Worm (Caenorhabditis elegans): ENCODE measurements around the gene fozi-1.

Gene fozi-1

ce11 chrIII:9300670-9301069 is 19.1 kb downstream of the fozi-1 start:
- TF ChIP-seq madf-2 (tag; optimal IDR thresholded peaks at IDR 0.05) (no peak), zip-5 (tag; optimal IDR thresholded peaks at IDR 0.05) (no peak), ttx-3 (tag; optimal IDR thresholded peaks at IDR 0.05) (no peak), ref-2 (tag; optimal IDR thresholded peaks at IDR 0.05) (no peak)

- TF ChIP-seq ceh-30 (tag; optimal IDR thresholded peaks at IDR 0.05) (no peak), lin-11 (tag; optimal IDR thresholded peaks at IDR 0.05) (no peak), ets-4 (tag; optimal IDR thresholded peaks at IDR 0.05) (no peak), rnt-1 (tag; optimal IDR thresholded peaks at IDR 0.05) (no peak), fax-1 (tag; optimal IDR thresholded peaks at IDR 0.05) (no peak), ceh-19 (GFP tag; optimal IDR thresholded peaks at IDR 0.05) (no peak), pros-1 (tag; optimal IDR thresholded peaks at IDR 0.05) (no peak), sdc-2 (tag; optimal IDR thresholded peaks at IDR 0.05) (no peak), che-1 (tag; optimal IDR thresholded peaks at IDR 0.05) (no peak), fkh-10 (GFP tag; optimal IDR thresholded peaks at IDR 0.05) (no peak), C38D4.7 (GFP tag; optimal IDR thresholded peaks at IDR 0.05) (no peak), tbx-7 (tag; optimal IDR thresholded peaks at IDR 0.05) (no peak), elt-4 (tag; optimal IDR thresholded peaks at IDR 0.05) (no peak), Y22D7AL.16 (tag; optimal IDR thresholded peaks at IDR 0.05) (no peak), T23F11.4 (GFP tag; optimal IDR thresholded peaks at IDR 0.05) (no peak), sox-2 (GFP tag; IDR thresholded peaks at IDR 0.05) (no peak), ref-2 (tag; optimal IDR thresholded peaks at IDR 0.05) (no peak), pha-2 (tag; optimal IDR thresholded peaks at IDR 0.05) (no peak), unc-86 (tag; optimal IDR thresholded peaks at IDR 0.05) (no peak), hlh-13 (GFP tag; optimal IDR thresholded peaks at IDR 0.05) (no peak)
Measured at ce11 chrIII:9306596-9306995, 25.0 kb downstream of the fozi-1 start, which contains the start of gene srx-45. TSS of gene srx-45 (minus strand) at chrIII:9306696.

ce11 chrIII:9309840-9310239 is 28.3 kb downstream of the fozi-1 start:
- TF ChIP-seq ceh-45 (GFP tag; IDR thresholded peaks at IDR 0.05), result no peak
- peak; percentile 29 for TF ChIP-seq ceh-14 (tag; optimal IDR thresholded peaks at IDR 0.05)
- no peak for TF ChIP-seq unc-42 (tag; optimal IDR thresholded peaks at IDR 0.05)

- no peak for TF ChIP-seq elt-4 (tag; optimal IDR thresholded peaks at IDR 0.05)
- no peak for TF ChIP-seq pha-2 (tag; optimal IDR thresholded peaks at IDR 0.05)
- TF ChIP-seq ceh-22 (tag; optimal IDR thresholded peaks at IDR 0.05), result no peak
- TF ChIP-seq ceh-2 (tag; optimal IDR thresholded peaks at IDR 0.05), result no peak
- TF ChIP-seq K02D7.2 (tag; optimal IDR thresholded peaks at IDR 0.05), result no peak
- no peak for TF ChIP-seq ama-1 (optimal IDR thresholded peaks at IDR 0.05)
- TF ChIP-seq tbx-7 (tag; optimal IDR thresholded peaks at IDR 0.05), result no peak
- TF ChIP-seq fax-1 (tag; optimal IDR thresholded peaks at IDR 0.05), result no peak
- no peak for TF ChIP-seq gmeb-2 (tag; optimal IDR thresholded peaks at IDR 0.05)
- no peak for TF ChIP-seq sdc-2 (tag; optimal IDR thresholded peaks at IDR 0.05)
- TF ChIP-seq ceh-30 (tag; optimal IDR thresholded peaks at IDR 0.05), result no peak
- TF ChIP-seq lim-6 (tag; optimal IDR thresholded peaks at IDR 0.05), result no peak
- no peak for TF ChIP-seq ttx-3 (tag; optimal IDR thresholded peaks at IDR 0.05)
Measured at ce11 chrIII:9314476-9314875, 32.9 kb downstream of the fozi-1 start, which contains the start of gene C40H1.8. TSS of gene C40H1.8 (plus strand) at chrIII:9314717.

- no peak for TF ChIP-seq ceh-22 (tag; optimal IDR thresholded peaks at IDR 0.05)
- TF ChIP-seq ceh-34 (tag; optimal IDR thresholded peaks at IDR 0.05), result no peak
- TF ChIP-seq fkh-6 (tag; optimal IDR thresholded peaks at IDR 0.05), result no peak
- TF ChIP-seq ceh-48 (tag; optimal IDR thresholded peaks at IDR 0.05), result no peak
- no peak for TF ChIP-seq eyg-1 (tag; optimal IDR thresholded peaks at IDR 0.05)
- TF ChIP-seq mec-3 (tag; optimal IDR thresholded peaks at IDR 0.05; ENCODE audit: borderline replicate concordance), result no peak
- TF ChIP-seq ceh-45 (GFP tag; IDR thresholded peaks at IDR 0.05), result no peak
- no peak for TF ChIP-seq ceh-2 (tag; optimal IDR thresholded peaks at IDR 0.05)
- TF ChIP-seq hlh-8 (tag; optimal IDR thresholded peaks at IDR 0.05), result no peak
- TF ChIP-seq nfya-1 (tag; optimal IDR thresholded peaks at IDR 0.05), result no peak
- no peak for TF ChIP-seq lim-6 (tag; optimal IDR thresholded peaks at IDR 0.05)
- TF ChIP-seq syd-9 (tag; optimal IDR thresholded peaks at IDR 0.05), result no peak
- no peak for TF ChIP-seq F13H6.1 (tag; optimal IDR thresholded peaks at IDR 0.05)
- no peak for TF ChIP-seq tbx-2 (tag; optimal IDR thresholded peaks at IDR 0.05)
- TF ChIP-seq gmeb-2 (tag; optimal IDR thresholded peaks at IDR 0.05), result no peak
- TF ChIP-seq ahr-1 (tag; optimal IDR thresholded peaks at IDR 0.05), result no peak
- no peak for TF ChIP-seq nhr-11 (tag; optimal IDR thresholded peaks at IDR 0.05)
Measured at ce11 chrIII:9315180-9315579, 33.6 kb downstream of the fozi-1 start.
